Worm (Caenorhabditis elegans) whole organism, midembryonic: ENCODE results near the gene W05H7.1.
"Not testable (repeated sequence)": the region's sequence is repeated elsewhere in the genome, so short reads cannot be mapped to it uniquely, and the experiment has no call there.

Source experiments
- T22C8.4 ChIP-seq: fragments of 200-800 bp; sonication (Bioruptor generic); IDR thresholded peaks from 2 replicates; pipeline ENCODE4 v1.3.6; 2022; ENCODE audit warnings: missing genetic modification characterization, missing compliant biosample characterization
- cog-1 ChIP-seq: sonication (generic microtip); optimal IDR thresholded peaks from 2 replicates; lab custom pipeline; 2016; ENCODE audit warnings: missing genetic modification characterization, missing compliant biosample characterization
- flt-1 ChIP-seq: fragments of 200-800 bp; sonication (Bioruptor generic); IDR thresholded peaks from 2 replicates; pipeline ENCODE4 v1.3.6; 2022; ENCODE audit warnings: missing genetic modification characterization, missing compliant biosample characterization
- klf-2 ChIP-seq: fragments of 200-800 bp; sonication (Bioruptor generic); conservative IDR thresholded peaks from 2 replicates; pipeline ENCODE4 v1.3.6; 2022; ENCODE audit warnings: missing genetic modification reagents, missing genetic modification characterization, missing compliant biosample characterization
- med-1 ChIP-seq: sonication (generic microtip); optimal IDR thresholded peaks from 2 replicates; lab custom pipeline; 2017; ENCODE audit warnings: missing genetic modification characterization, mild to moderate bottlenecking, missing compliant biosample characterization, antibody characterized with exemption, missing genetic modification reagents; ENCODE audit not compliant: insufficient read depth
- ref-1 ChIP-seq: fragments of 200-800 bp; sonication (Bioruptor generic); conservative IDR thresholded peaks from 2 replicates; pipeline ENCODE4 v1.3.6; 2022; ENCODE audit warnings: missing genetic modification reagents, missing genetic modification characterization, missing compliant biosample characterization
- tab-1 ChIP-seq: fragments of 200-800 bp; sonication (Bioruptor generic); IDR thresholded peaks from 2 replicates; pipeline ENCODE4 v1.3.6; 2022; ENCODE audit warnings: missing genetic modification characterization, missing compliant biosample characterization
- ztf-23 ChIP-seq: fragments of 200-800 bp; sonication (Bioruptor generic); IDR thresholded peaks from 2 replicates; pipeline ENCODE4 v1.3.6; 2022; ENCODE audit warnings: missing genetic modification reagents, missing genetic modification characterization, missing compliant biosample characterization
- ztf-29 ChIP-seq: fragments of 200-800 bp; sonication (Bioruptor generic); IDR thresholded peaks from 2 replicates; pipeline ENCODE4 v1.3.6; 2022; ENCODE audit warnings: missing genetic modification reagents, missing genetic modification characterization, missing compliant biosample characterization

ce11 chrX:1403971-1404370 is 46.6 kb upstream of the W05H7.1 start, which contains the start of gene ZK402.1:
- not testable (repeated sequence) for TF ChIP-seq ztf-23 (GFP tag; lab: Robert Waterston, UW); ztf-29 (GFP tag; lab: Robert Waterston, UW); cog-1 (tag; lab: Kevin White, UChicago); med-1 (GFP tag; lab: Kevin White, UChicago); ref-1 (GFP tag; lab: Robert Waterston, UW); tab-1 (GFP tag; lab: Robert Waterston, UW); T22C8.4 (GFP tag; lab: Robert Waterston, UW); klf-2 (GFP tag; lab: Robert Waterston, UW); flt-1 (GFP tag; lab: Robert Waterston, UW)
